Worm (Caenorhabditis elegans) whole organism, mixed stage, embryonic: ENCODE data around the gene F18F11.4.

Experiments used
- nhr-237 ChIP-seq: fragments of 150-350 bp; optimal IDR thresholded peaks from 2 replicates; lab custom pipeline; 2014; ENCODE audit warnings: missing biosample characterization, missing genetic modification characterization
- nhr-76 ChIP-seq: sonication (generic microtip); optimal IDR thresholded peaks from 2 replicates; lab custom pipeline; 2017; ENCODE audit warnings: missing biosample characterization, missing genetic modification characterization
- pha-4 ChIP-seq: fragments of 150-350 bp; optimal IDR thresholded peaks from 2 replicates; lab custom pipeline; 2018; ENCODE audit warnings: missing biosample characterization, missing genetic modification reagents, missing genetic modification characterization

- TF ChIP-seq nhr-237 (tag; lab: Kevin White, UChicago): no peak
- TF ChIP-seq pha-4: no peak
- TF ChIP-seq nhr-76 (tag; lab: Kevin White, UChicago): no peak
Measured at ce11 chrIV:294737-295136, 35.9 kb upstream of the F18F11.4 start.
